Fruit fly (Drosophila melanogaster) whole organism, embryonic: ENCODE measurements around the gene CG3339.

Source experiments
- Asciz ChIP-seq: fragments of 200-800 bp; sonication (Bioruptor generic); optimal IDR thresholded peaks from 2 replicates; lab custom pipeline; 2017; ENCODE audit warnings: missing biosample characterization, mild to moderate bottlenecking, missing genetic modification characterization, missing genetic modification reagents
- Atf6 ChIP-seq: fragments of 200-800 bp; sonication (Bioruptor generic); IDR thresholded peaks from 2 replicates; pipeline ENCODE4 v1.3.6; 2022; ENCODE audit warnings: missing biosample characterization, missing genetic modification characterization
- CG10431 ChIP-seq: fragments of 200-800 bp; sonication (Bioruptor generic); optimal IDR thresholded peaks from 3 replicates; lab custom pipeline; 2018; ENCODE audit warnings: missing biosample characterization, mild to moderate bottlenecking, missing genetic modification characterization
- CG10979 ChIP-seq: fragments of 200-800 bp; sonication (Bioruptor generic); optimal IDR thresholded peaks from 2 replicates; lab custom pipeline; 2018; ENCODE audit warnings: missing biosample characterization, mild to moderate bottlenecking, missing genetic modification characterization, moderate library complexity
- CG11560 ChIP-seq: fragments of 200-800 bp; sonication (Bioruptor generic); IDR thresholded peaks from 3 replicates; pipeline ENCODE4 v1.3.6; 2022; ENCODE audit warnings: missing biosample characterization, missing genetic modification characterization
- CG11695 ChIP-seq: fragments of 200-800 bp; sonication (Bioruptor generic); IDR thresholded peaks from 3 replicates; pipeline ENCODE4 v1.3.6; 2022; ENCODE audit warnings: missing biosample characterization, missing genetic modification characterization
- CG11723 ChIP-seq: fragments of 200-800 bp; sonication (Bioruptor generic); optimal IDR thresholded peaks from 2 replicates; lab custom pipeline; 2017; ENCODE audit warnings: missing biosample characterization, mild to moderate bottlenecking, missing genetic modification characterization
- CG12104 ChIP-seq: fragments of 200-800 bp; sonication (Bioruptor generic); optimal IDR thresholded peaks from 3 replicates; lab custom pipeline; 2016; ENCODE audit warnings: missing biosample characterization, missing genetic modification characterization
- CG12219 ChIP-seq: fragments of 200-800 bp; sonication (Bioruptor generic); optimal IDR thresholded peaks from 3 replicates; lab custom pipeline; 2018; ENCODE audit warnings: missing biosample characterization, mild to moderate bottlenecking, missing genetic modification characterization
- CG14710 ChIP-seq: fragments of 200-800 bp; sonication (Bioruptor generic); optimal IDR thresholded peaks from 3 replicates; lab custom pipeline; 2019; ENCODE audit warnings: missing biosample characterization, mild to moderate bottlenecking, missing genetic modification characterization, moderate library complexity
- CG14860 ChIP-seq: fragments of 200-800 bp; sonication (Bioruptor generic); IDR thresholded peaks from 3 replicates; pipeline ENCODE4 v1.3.6; 2022; ENCODE audit warnings: missing biosample characterization, missing genetic modification characterization; ENCODE audit not compliant: partially characterized antibody
- CG17328 ChIP-seq: fragments of 200-800 bp; sonication (Bioruptor generic); IDR thresholded peaks from 2 replicates; pipeline ENCODE4 v1.3.6; 2022; ENCODE audit warnings: missing biosample characterization, missing genetic modification characterization
- CG2116 ChIP-seq: fragments of 200-800 bp; sonication (Bioruptor generic); optimal IDR thresholded peaks from 3 replicates; lab custom pipeline; 2018; ENCODE audit warnings: missing biosample characterization, mild to moderate bottlenecking, missing genetic modification characterization
- CG2678 ChIP-seq: fragments of 200-800 bp; sonication (Bioruptor generic); optimal IDR thresholded peaks from 3 replicates; lab custom pipeline; 2019; ENCODE audit warnings: missing biosample characterization, mild to moderate bottlenecking, missing genetic modification characterization, moderate library complexity
- CG32772 ChIP-seq: fragments of 200-800 bp; sonication (Bioruptor generic); IDR thresholded peaks from 2 replicates; pipeline ENCODE4 v1.3.6; 2022; ENCODE audit warnings: missing biosample characterization, missing genetic modification characterization
- CG4282 ChIP-seq: fragments of 200-800 bp; sonication (Bioruptor generic); optimal IDR thresholded peaks from 2 replicates; lab custom pipeline; 2016; ENCODE audit warnings: missing biosample characterization, missing genetic modification characterization
- CG7556 ChIP-seq: fragments of 200-800 bp; sonication (Bioruptor generic); optimal IDR thresholded peaks from 2 replicates; lab custom pipeline; 2017; ENCODE audit warnings: missing biosample characterization, mild to moderate bottlenecking, missing genetic modification characterization
- CG7786 ChIP-seq: fragments of 200-800 bp; sonication (Bioruptor generic); optimal IDR thresholded peaks from 2 replicates; lab custom pipeline; 2016; ENCODE audit warnings: missing biosample characterization, missing genetic modification characterization
- CHES-1-like ChIP-seq: fragments of 200-800 bp; sonication (Bioruptor generic); optimal IDR thresholded peaks from 2 replicates; lab custom pipeline; 2016; ENCODE audit warnings: missing biosample characterization, missing genetic modification characterization
- Chrac-16 ChIP-seq: fragments of 200-800 bp; sonication (Bioruptor generic); optimal IDR thresholded peaks from 3 replicates; lab custom pipeline; 2016; ENCODE audit warnings: missing biosample characterization, missing genetic modification characterization
- CkIIα-i1 ChIP-seq: fragments of 200-800 bp; sonication (Bioruptor generic); IDR thresholded peaks from 2 replicates; pipeline ENCODE4 v1.3.6; 2022; ENCODE audit warnings: missing biosample characterization, missing genetic modification characterization
- Dad ChIP-seq: fragments of 200-800 bp; sonication (Bioruptor generic); optimal IDR thresholded peaks from 3 replicates; lab custom pipeline; 2016; ENCODE audit warnings: missing biosample characterization, missing genetic modification characterization
- Dek ChIP-seq: fragments of 200-800 bp; sonication (Bioruptor generic); optimal IDR thresholded peaks from 3 replicates; lab custom pipeline; 2019; ENCODE audit warnings: missing biosample characterization, mild to moderate bottlenecking, missing genetic modification characterization, moderate library complexity
- Dip2 ChIP-seq: fragments of 200-800 bp; sonication (Bioruptor generic); IDR thresholded peaks from 2 replicates; pipeline ENCODE4 v1.3.6; 2022; ENCODE audit warnings: missing biosample characterization, missing genetic modification characterization
- Doc3 ChIP-seq: fragments of 200-800 bp; sonication (Bioruptor generic); IDR thresholded peaks from 3 replicates; pipeline ENCODE4 v1.3.6; 2022; ENCODE audit warnings: missing biosample characterization, missing genetic modification characterization; ENCODE audit not compliant: partially characterized antibody
- E2f1 ChIP-seq: fragments of 200-800 bp; sonication (Bioruptor generic); IDR thresholded peaks from 2 replicates; pipeline ENCODE4 v1.3.6; 2022; ENCODE audit warnings: missing biosample characterization, missing genetic modification characterization
- Fer3 ChIP-seq: fragments of 200-800 bp; sonication (Bioruptor generic); optimal IDR thresholded peaks from 2 replicates; lab custom pipeline; 2018; ENCODE audit warnings: missing biosample characterization, mild to moderate bottlenecking, missing genetic modification characterization, moderate library complexity
- H2.0 ChIP-seq: fragments of 200-800 bp; sonication (Bioruptor generic); IDR thresholded peaks from 2 replicates; pipeline ENCODE4 v1.3.6; 2022; ENCODE audit warnings: missing biosample characterization, missing genetic modification characterization
- HmgD ChIP-seq: fragments of 200-800 bp; sonication (Bioruptor generic); optimal IDR thresholded peaks from 3 replicates; lab custom pipeline; 2016; ENCODE audit warnings: missing biosample characterization, missing genetic modification characterization
- Hr51 ChIP-seq, 2 experiments: fragments of 200-800 bp; sonication (Bioruptor generic); optimal IDR thresholded peaks; 2 replicates in 1 of 2; 3 replicates in 1 of 2; lab custom pipeline; 2016 to 2018; ENCODE audit warnings: missing biosample characterization in 2 of 2, missing genetic modification characterization in 2 of 2, mild to moderate bottlenecking in 1 of 2, moderate library complexity in 1 of 2
- MBD-R2 ChIP-seq: fragments of 200-800 bp; sonication (Bioruptor generic); IDR thresholded peaks from 2 replicates; pipeline ENCODE4 v1.3.6; 2022; ENCODE audit warnings: missing biosample characterization, missing genetic modification characterization
- Opbp ChIP-seq: fragments of 200-800 bp; sonication (Bioruptor generic); IDR thresholded peaks from 3 replicates; pipeline ENCODE4 v1.3.6; 2022; ENCODE audit warnings: missing biosample characterization, missing genetic modification characterization; ENCODE audit not compliant: partially characterized antibody
- Optix ChIP-seq: fragments of 200-800 bp; sonication (Bioruptor generic); IDR thresholded peaks from 3 replicates; pipeline ENCODE4 v1.3.6; 2022; ENCODE audit warnings: missing biosample characterization, missing genetic modification characterization
- Sry-δ ChIP-seq: fragments of 200-800 bp; sonication (Bioruptor generic); optimal IDR thresholded peaks from 2 replicates; lab custom pipeline; 2016; ENCODE audit warnings: missing biosample characterization, missing genetic modification characterization
- ac ChIP-seq: fragments of 200-800 bp; sonication (Bioruptor generic); optimal IDR thresholded peaks from 3 replicates; lab custom pipeline; 2017; ENCODE audit warnings: missing biosample characterization, mild to moderate bottlenecking, missing genetic modification characterization
- amos ChIP-seq: fragments of 200-800 bp; sonication (Bioruptor generic); IDR thresholded peaks from 2 replicates; pipeline ENCODE4 v1.3.6; 2022; ENCODE audit warnings: missing biosample characterization, missing genetic modification characterization; ENCODE audit not compliant: partially characterized antibody
- bsh ChIP-seq, 2 experiments: fragments of 200-800 bp; sonication (Bioruptor generic); optimal IDR thresholded peaks; 2 replicates each; lab custom pipeline; 2017 to 2018; ENCODE audit warnings: mild to moderate bottlenecking in 2 of 2, missing biosample characterization in 2 of 2, missing genetic modification characterization in 2 of 2, moderate library complexity in 1 of 2
- chinmo ChIP-seq: fragments of 200-800 bp; sonication (Bioruptor generic); IDR thresholded peaks from 4 replicates; pipeline ENCODE4 v1.3.6; 2022; ENCODE audit warnings: missing biosample characterization, missing genetic modification characterization; ENCODE audit not compliant: partially characterized antibody
- corto ChIP-seq: fragments of 200-800 bp; sonication (Bioruptor generic); optimal IDR thresholded peaks from 2 replicates; lab custom pipeline; 2016; ENCODE audit warnings: missing biosample characterization, mild to moderate bottlenecking, missing genetic modification characterization, moderate library complexity
- danr ChIP-seq: fragments of 200-800 bp; sonication (Bioruptor generic); IDR thresholded peaks from 2 replicates; pipeline ENCODE4 v1.3.6; 2022; ENCODE audit warnings: missing biosample characterization, missing genetic modification characterization
- dati ChIP-seq: fragments of 200-800 bp; sonication (Bioruptor generic); IDR thresholded peaks from 2 replicates; pipeline ENCODE4 v1.3.6; 2022; ENCODE audit warnings: missing biosample characterization, missing genetic modification characterization
- dpn ChIP-seq, 2 experiments: fragments of 200-800 bp; sonication (Bioruptor generic); optimal IDR thresholded peaks; 3 replicates each; lab custom pipeline; 2016; ENCODE audit warnings: missing biosample characterization in 2 of 2, missing genetic modification characterization in 2 of 2
- h ChIP-seq: fragments of >200 bp; optimal IDR thresholded peaks from 2 replicates; lab custom pipeline; 2017
- hb ChIP-seq: fragments of 200-800 bp; sonication (Bioruptor generic); IDR thresholded peaks from 3 replicates; pipeline ENCODE4 v1.3.6; 2022; ENCODE audit warnings: missing biosample characterization, missing genetic modification characterization; ENCODE audit not compliant: partially characterized antibody
- ind ChIP-seq: fragments of 200-800 bp; sonication (Bioruptor generic); optimal IDR thresholded peaks from 3 replicates; lab custom pipeline; 2016; ENCODE audit warnings: missing biosample characterization, missing genetic modification characterization
- ken ChIP-seq: fragments of 200-800 bp; sonication (Bioruptor generic); IDR thresholded peaks from 3 replicates; pipeline ENCODE4 v1.3.6; 2022; ENCODE audit warnings: missing biosample characterization, missing genetic modification characterization
- knrl ChIP-seq: fragments of 200-800 bp; sonication (Bioruptor generic); IDR thresholded peaks from 3 replicates; pipeline ENCODE4 v1.3.6; 2022; ENCODE audit warnings: missing biosample characterization, missing genetic modification characterization; ENCODE audit not compliant: partially characterized antibody
- slou ChIP-seq: fragments of 200-800 bp; sonication (Bioruptor generic); optimal IDR thresholded peaks from 3 replicates; lab custom pipeline; 2016; ENCODE audit warnings: missing biosample characterization, missing genetic modification characterization
- zfh1 ChIP-seq: fragments of 200-800 bp; sonication (Bioruptor generic); IDR thresholded peaks from 3 replicates; pipeline ENCODE4 v1.3.6; 2022; ENCODE audit warnings: missing biosample characterization, missing genetic modification characterization

The CG3339 gene

DNA sequence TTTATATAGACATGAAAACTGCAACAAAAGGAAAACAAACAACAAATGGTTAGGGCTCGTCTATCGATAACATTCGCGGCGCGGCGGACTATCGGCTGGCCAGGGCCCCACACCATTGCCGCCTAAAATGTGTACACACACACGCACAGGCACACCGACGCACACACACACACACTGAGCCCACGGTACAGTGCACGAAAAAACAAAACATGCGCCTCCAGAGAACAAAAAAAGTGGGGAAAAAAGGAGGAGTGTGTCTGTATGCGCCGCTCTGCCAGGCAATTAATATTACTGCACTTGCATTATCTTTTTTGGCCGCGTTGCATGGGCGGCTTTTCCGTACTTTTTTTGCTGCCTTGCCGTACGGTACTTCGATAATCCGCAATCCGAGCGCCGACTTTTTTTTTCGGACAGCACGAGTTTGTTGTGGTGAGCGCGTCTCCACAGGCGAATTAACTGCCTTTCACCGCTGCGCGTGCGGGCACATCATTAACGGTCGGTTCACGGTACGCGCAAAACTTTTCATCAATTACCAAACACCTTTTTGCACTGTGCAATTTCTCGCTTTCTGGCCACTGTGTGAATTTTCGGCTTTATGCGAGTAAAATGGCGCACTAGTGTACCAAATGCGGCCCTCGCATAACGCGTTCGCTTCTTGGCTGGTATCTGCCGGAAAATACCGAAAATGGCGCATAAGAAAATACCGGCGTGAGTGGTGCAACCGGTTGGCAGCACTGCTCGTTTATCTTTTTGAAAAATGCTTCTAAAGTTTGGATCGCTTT, 58.5 kb downstream of the CG3339 start, which contains the start of gene woc (continued):
- peak in 1 of 2 experiments; percentile 39 for TF ChIP-seq Hr51 (GFP tag; optimal IDR thresholded peaks at IDR 0.05; lab: Kevin White, UChicago)
- TF ChIP-seq slou (GFP tag; lab: Kevin White, UChicago), result no peak
- TF ChIP-seq H2.0 (GFP tag; lab: Robert Waterston, UW), result no peak
- no peak for TF ChIP-seq CG2678 (tag; lab: Kevin White, UChicago)
- peak; percentile 54 for TF ChIP-seq Sry-δ
- TF ChIP-seq bsh (GFP tag; optimal IDR thresholded peaks at IDR 0.05; lab: Kevin White, UChicago), result peak; percentile 30 to 92
- peak; percentile 41 to 54 for TF ChIP-seq dpn (GFP tag; optimal IDR thresholded peaks at IDR 0.05; lab: Kevin White, UChicago)
- peak; percentile 85 for TF ChIP-seq amos (GFP tag; lab: Robert Waterston, UW)
- TF ChIP-seq Atf6 (GFP tag; lab: Robert Waterston, UW), result peak; percentile 60; the same call in 1 of the 2 replicates
- peak; percentile 60; the same call in 1 of the 2 replicates for TF ChIP-seq danr (GFP tag; lab: Robert Waterston, UW)
- TF ChIP-seq CG10431, result no peak
- TF ChIP-seq CG11723 (GFP tag; lab: Kevin White, UChicago), result no peak
- no peak for TF ChIP-seq CG11560 (tag; lab: Robert Waterston, UW)
- peak; percentile 72 for TF ChIP-seq Doc3 (GFP tag; lab: Robert Waterston, UW)
- TF ChIP-seq Dip2, result no peak
- no peak for TF ChIP-seq Fer3
- TF ChIP-seq CG2116 (GFP tag; lab: Kevin White, UChicago), result peak; percentile 63
- peak; percentile 94 for TF ChIP-seq E2f1 (GFP tag; lab: Robert Waterston, UW)
- TF ChIP-seq MBD-R2 (GFP tag; lab: Robert Waterston, UW), result peak; percentile 83
- peak; percentile 66 for TF ChIP-seq CG7556 (GFP tag; lab: Kevin White, UChicago)
- TF ChIP-seq CG17328 (GFP tag; lab: Robert Waterston, UW), result peak; percentile 61
- peak; percentile 55 for TF ChIP-seq HmgD
- no peak for TF ChIP-seq dati (GFP tag; lab: Robert Waterston, UW)
- TF ChIP-seq CG7786 (GFP tag; lab: Kevin White, UChicago), result peak; percentile 65
- no peak for TF ChIP-seq CkIIα-i1 (GFP tag; lab: Robert Waterston, UW)
- TF ChIP-seq CG12219 (GFP tag; lab: Kevin White, UChicago), result no peak
- TF ChIP-seq CG32772, result peak; percentile 68
- TF ChIP-seq CG12104, result peak; percentile 43
- TF ChIP-seq Optix, result peak; percentile 28; the same call in 1 of the 3 replicates
- no peak for TF ChIP-seq corto (GFP tag; lab: Kevin White, UChicago)
- no peak for TF ChIP-seq ac (GFP tag; lab: Kevin White, UChicago)
- TF ChIP-seq CG4282 (GFP tag; lab: Kevin White, UChicago), result peak; percentile 71
- TF ChIP-seq CG10979, result peak; percentile 30
- peak; percentile 74 for TF ChIP-seq CG14860 (GFP tag; lab: Robert Waterston, UW)
- TF ChIP-seq hb (GFP tag; lab: Robert Waterston, UW), result peak; percentile 82
- TF ChIP-seq CHES-1-like (GFP tag; lab: Kevin White, UChicago), result peak; percentile 76
- TF ChIP-seq Dek (tag; lab: Kevin White, UChicago), result no peak
- TF ChIP-seq knrl, result peak; percentile 67; the same call in 2 of the 3 replicates
- peak; percentile 35 for TF ChIP-seq h (lab: Kevin White, UChicago)
- TF ChIP-seq Asciz (GFP tag; lab: Kevin White, UChicago), result no peak
- peak; percentile 60 for TF ChIP-seq ind (GFP tag; lab: Kevin White, UChicago)
- peak; percentile 9 for TF ChIP-seq Chrac-16 (GFP tag; lab: Kevin White, UChicago)
- peak; percentile 75 for TF ChIP-seq CG14710 (tag; lab: Kevin White, UChicago)
- TF ChIP-seq Dad (GFP tag; lab: Kevin White, UChicago), result no peak
- peak; percentile 85; the same call in 2 of the 3 replicates for TF ChIP-seq CG11695 (GFP tag; lab: Robert Waterston, UW)
- TF ChIP-seq zfh1 (GFP tag; lab: Robert Waterston, UW), result peak; percentile 51; the same call in 2 of the 3 replicates
- peak; percentile 83 for TF ChIP-seq Opbp
- peak; percentile 96 for TF ChIP-seq chinmo (GFP tag; lab: Robert Waterston, UW)
- TF ChIP-seq ken (GFP tag; lab: Robert Waterston, UW), result no peak; the same call in 2 of the 3 replicates
